Fruit fly (Drosophila melanogaster): Measurements from ENCODE around the gene CG43680.

The CG43680 gene

dm6 chr3L:15034061-15034713 lies 19.0 kb downstream of the CG43680 start:
- TF ChIP-seq psq (optimal IDR thresholded peaks at IDR 0.05) = no peak
- no peak for TF ChIP-seq Dll (optimal IDR thresholded peaks at IDR 0.05)
- no peak for TF ChIP-seq usp (GFP tag; optimal IDR thresholded peaks at IDR 0.05)
- TF ChIP-seq EcR (GFP tag; optimal IDR thresholded peaks at IDR 0.05) = no peak
- no peak for TF ChIP-seq CG8478 (optimal IDR thresholded peaks at IDR 0.05)
- no peak for TF ChIP-seq pan (optimal IDR thresholded peaks at IDR 0.05)

DNA sequence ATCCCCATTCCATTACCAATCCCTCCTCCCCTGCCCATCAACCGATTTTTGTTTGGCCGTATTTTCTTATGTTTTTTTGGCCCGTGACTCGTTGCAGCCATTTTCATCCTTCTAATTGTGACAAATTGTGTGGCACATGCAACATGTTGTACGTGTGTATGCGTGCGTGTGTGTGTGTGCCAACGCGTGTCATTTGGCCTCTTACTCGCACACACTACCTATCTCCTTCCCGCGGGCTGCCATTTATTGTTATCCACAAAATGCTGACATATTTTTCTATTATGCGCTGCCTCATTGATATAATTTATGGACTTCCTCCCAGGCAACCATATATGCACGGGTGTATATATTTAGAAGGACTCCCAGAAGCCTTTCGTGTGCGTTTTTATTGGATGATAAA lies 21.4 kb downstream of the CG43680 start:
- TF ChIP-seq EcR (GFP tag; optimal IDR thresholded peaks at IDR 0.05) (no peak), pan (optimal IDR thresholded peaks at IDR 0.05) (no peak), psq (optimal IDR thresholded peaks at IDR 0.05) (no peak), Dll (optimal IDR thresholded peaks at IDR 0.05) (no peak), usp (GFP tag; optimal IDR thresholded peaks at IDR 0.05) (no peak), CG8478 (optimal IDR thresholded peaks at IDR 0.05) (no peak)

- TF ChIP-seq EcR (GFP tag; optimal IDR thresholded peaks at IDR 0.05) = no peak
- TF ChIP-seq usp (GFP tag; optimal IDR thresholded peaks at IDR 0.05) = no peak
- TF ChIP-seq pan (optimal IDR thresholded peaks at IDR 0.05) = no peak
- no peak for TF ChIP-seq Dll (optimal IDR thresholded peaks at IDR 0.05)
Measured at dm6 chr3L:15023192-15023591, 30.0 kb downstream of the CG43680 start, which contains the start of gene CG32148. TSS of gene CG32148 (plus strand) at chr3L:15023492.

- TF ChIP-seq EcR (GFP tag; optimal IDR thresholded peaks at IDR 0.05) (no peak), usp (GFP tag; optimal IDR thresholded peaks at IDR 0.05) (no peak), psq (optimal IDR thresholded peaks at IDR 0.05) (no peak), Dll (optimal IDR thresholded peaks at IDR 0.05) (no peak), CG8478 (optimal IDR thresholded peaks at IDR 0.05) (no peak), pan (optimal IDR thresholded peaks at IDR 0.05) (no peak)
Measured at dm6 chr3L:15021008-15021407, 32.1 kb downstream of the CG43680 start.

dm6 chr3L:15013957-15014692 lies 39.0 kb downstream of the CG43680 start, which contains the start of gene Reck:
TSS of gene Reck (minus strand) at chr3L:15014062.
- TF ChIP-seq EcR (GFP tag; optimal IDR thresholded peaks at IDR 0.05) (no peak), usp (GFP tag; optimal IDR thresholded peaks at IDR 0.05) (no peak), CG8478 (optimal IDR thresholded peaks at IDR 0.05) (no peak), Dll (optimal IDR thresholded peaks at IDR 0.05) (no peak), pan (optimal IDR thresholded peaks at IDR 0.05) (no peak), psq (optimal IDR thresholded peaks at IDR 0.05) (no peak)

- TF ChIP-seq CG8478 (optimal IDR thresholded peaks at IDR 0.05) = no peak
- no peak for TF ChIP-seq psq (optimal IDR thresholded peaks at IDR 0.05)
- TF ChIP-seq Dll (optimal IDR thresholded peaks at IDR 0.05) = no peak
- no peak for TF ChIP-seq pan (optimal IDR thresholded peaks at IDR 0.05)
- TF ChIP-seq EcR (GFP tag; optimal IDR thresholded peaks at IDR 0.05) = no peak
- no peak for TF ChIP-seq usp (GFP tag; optimal IDR thresholded peaks at IDR 0.05)
Measured at dm6 chr3L:15013296-15013695, 39.9 kb downstream of the CG43680 start.

dm6 chr3L:15011638-15012335 lies 41.4 kb downstream of the CG43680 start:
- TF ChIP-seq CG8478 (optimal IDR thresholded peaks at IDR 0.05) = no peak
- TF ChIP-seq Dll (optimal IDR thresholded peaks at IDR 0.05) = no peak
- no peak for TF ChIP-seq usp (GFP tag; optimal IDR thresholded peaks at IDR 0.05)
- no peak for TF ChIP-seq psq (optimal IDR thresholded peaks at IDR 0.05)
- no peak for TF ChIP-seq pan (optimal IDR thresholded peaks at IDR 0.05)
- TF ChIP-seq EcR (GFP tag; optimal IDR thresholded peaks at IDR 0.05) = no peak

DNA sequence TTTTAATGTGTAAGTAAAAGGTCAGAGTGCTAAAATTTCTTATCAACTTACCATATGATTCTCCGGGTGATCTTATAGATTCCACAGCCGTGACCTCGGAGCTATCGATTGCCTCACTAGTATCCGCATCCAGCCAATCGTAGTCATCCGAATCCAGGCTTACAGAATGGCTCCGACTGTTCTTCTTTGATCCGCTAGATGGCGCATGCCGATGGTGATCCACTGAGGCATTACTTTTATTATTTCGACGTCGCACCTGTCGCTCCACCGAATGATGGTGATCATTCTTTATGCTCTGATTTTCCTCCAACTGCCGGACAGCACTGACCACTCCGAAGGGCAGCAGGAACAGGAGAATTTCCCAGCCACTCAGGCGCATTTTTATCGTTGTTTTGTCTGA lies 42.0 kb downstream of the CG43680 start:
- TF ChIP-seq pan (optimal IDR thresholded peaks at IDR 0.05) (no peak), psq (optimal IDR thresholded peaks at IDR 0.05) (no peak), usp (GFP tag; optimal IDR thresholded peaks at IDR 0.05) (no peak), Dll (optimal IDR thresholded peaks at IDR 0.05) (no peak), CG8478 (optimal IDR thresholded peaks at IDR 0.05) (no peak), EcR (GFP tag; optimal IDR thresholded peaks at IDR 0.05) (no peak)

- TF ChIP-seq EcR (GFP tag; optimal IDR thresholded peaks at IDR 0.05) = no peak
- TF ChIP-seq Dll (optimal IDR thresholded peaks at IDR 0.05) = no peak
- no peak for TF ChIP-seq psq (optimal IDR thresholded peaks at IDR 0.05)
- no peak for TF ChIP-seq CG8478 (optimal IDR thresholded peaks at IDR 0.05)
- TF ChIP-seq usp (GFP tag; optimal IDR thresholded peaks at IDR 0.05) = no peak
- no peak for TF ChIP-seq pan (optimal IDR thresholded peaks at IDR 0.05)
Measured at dm6 chr3L:15010601-15011000, 42.5 kb downstream of the CG43680 start.

dm6 chr3L:15009681-15010080 lies 43.5 kb downstream of the CG43680 start:
- TF ChIP-seq CG8478 (optimal IDR thresholded peaks at IDR 0.05) = no peak
- no peak for TF ChIP-seq usp (GFP tag; optimal IDR thresholded peaks at IDR 0.05)
- no peak for TF ChIP-seq EcR (GFP tag; optimal IDR thresholded peaks at IDR 0.05)
- TF ChIP-seq pan (optimal IDR thresholded peaks at IDR 0.05) = no peak
- no peak for TF ChIP-seq psq (optimal IDR thresholded peaks at IDR 0.05)
- TF ChIP-seq Dll (optimal IDR thresholded peaks at IDR 0.05) = no peak

dm6 chr3L:15007271-15007948 lies 45.7 kb downstream of the CG43680 start:
- TF ChIP-seq EcR (GFP tag; optimal IDR thresholded peaks at IDR 0.05) (no peak), psq (optimal IDR thresholded peaks at IDR 0.05) (no peak), pan (optimal IDR thresholded peaks at IDR 0.05) (no peak), Dll (optimal IDR thresholded peaks at IDR 0.05) (no peak), CG8478 (optimal IDR thresholded peaks at IDR 0.05) (no peak), usp (GFP tag; optimal IDR thresholded peaks at IDR 0.05) (no peak)
